Fruit fly (Drosophila melanogaster): ENCODE results near the gene fzr.
A peak's percentile ranks its signal among the peaks of the same experiment; 100 is the strongest.

Gene fzr

dm6 chrX:4679813-4680381, 560 bp upstream of the fzr start (continued):
- TF ChIP-seq Lhr (GFP tag; optimal IDR thresholded peaks at IDR 0.05) (no peak), CG18764 (GFP tag; optimal IDR thresholded peaks at IDR 0.05) (peak; percentile 26), CG13287 (GFP tag; IDR thresholded peaks at IDR 0.05; ENCODE audit: partially characterized antibody) (no peak), CG31224 (GFP tag; IDR thresholded peaks at IDR 0.05) (peak; percentile 27; the same call in 1 of the 2 replicates), zen (tag; optimal IDR thresholded peaks at IDR 0.05) (no peak), otp (GFP tag; IDR thresholded peaks at IDR 0.05) (peak; percentile 60; the same call in 1 of the 3 replicates), B-H1 (GFP tag; IDR thresholded peaks at IDR 0.05) (peak; percentile 57; the same call in 2 of the 3 replicates), CG3163 (GFP tag; optimal IDR thresholded peaks at IDR 0.05) (no peak), ap (GFP tag; IDR thresholded peaks at IDR 0.05) (0 out of 2 replicates have a peak, but pooled peaks have one; percentile 14), CG16863 (GFP tag; optimal IDR thresholded peaks at IDR 0.05) (peak; percentile 61), Taf1 (GFP tag; IDR thresholded peaks at IDR 0.05) (no peak; the same call in 1 of the 2 replicates), CG11560 (tag; IDR thresholded peaks at IDR 0.05) (no peak), CG17359 (tag; optimal IDR thresholded peaks at IDR 0.05) (peak; percentile 61), CG6272 (GFP tag; IDR thresholded peaks at IDR 0.05) (no peak), grn (GFP tag; optimal IDR thresholded peaks at IDR 0.05) (no peak), Atf-2 (GFP tag; optimal IDR thresholded peaks at IDR 0.05) (peak; percentile 61), insv (GFP tag; optimal IDR thresholded peaks at IDR 0.05) (no peak), Atf3 (GFP tag; optimal IDR thresholded peaks at IDR 0.05) (peak; percentile 29), tna (GFP tag; IDR thresholded peaks at IDR 0.05; ENCODE audit: partially characterized antibody) (no peak), CG18619 (GFP tag; optimal IDR thresholded peaks at IDR 0.05) (peak; percentile 37), CrebB (tag; optimal IDR thresholded peaks at IDR 0.05) (no peak), CG1233 (GFP tag; optimal IDR thresholded peaks at IDR 0.05) (peak; percentile 10), CG17186 (GFP tag; optimal IDR thresholded peaks at IDR 0.05) (no peak), Antp (GFP tag; optimal IDR thresholded peaks at IDR 0.05) (no peak), pfk (GFP tag; optimal IDR thresholded peaks at IDR 0.05) (no peak), CG7928 (GFP tag; optimal IDR thresholded peaks at IDR 0.05) (peak; percentile 13), crol (GFP tag; IDR thresholded peaks at IDR 0.05) (no peak), tap (tag; optimal IDR thresholded peaks at IDR 0.05) (peak; percentile 25), ftz-f1 (GFP tag; optimal IDR thresholded peaks at IDR 0.05) (no peak), CG16813 (GFP tag; IDR thresholded peaks at IDR 0.05; ENCODE audit: partially characterized antibody) (no peak), klu (GFP tag; IDR thresholded peaks at IDR 0.05) (no peak), wek (GFP tag; optimal IDR thresholded peaks at IDR 0.05) (peak; percentile 53), jigr1 (GFP tag; IDR thresholded peaks at IDR 0.05) (no peak), CG4424 (GFP tag; optimal IDR thresholded peaks at IDR 0.05) (peak; percentile 58), CG4730 (GFP tag; IDR thresholded peaks at IDR 0.05) (0 out of 2 replicates have a peak, but pooled peaks have one; percentile 19), CG9727 (GFP tag; optimal IDR thresholded peaks at IDR 0.05) (peak; percentile 52), luna (GFP tag; optimal IDR thresholded peaks at IDR 0.05) (no peak), CG17612 (GFP tag; IDR thresholded peaks at IDR 0.05) (no peak), lbe (GFP tag; optimal IDR thresholded peaks at IDR 0.05) (no peak), chinmo (GFP tag; IDR thresholded peaks at IDR 0.05; ENCODE audit: partially characterized antibody) (no peak), cg (GFP tag; optimal IDR thresholded peaks at IDR 0.05) (no peak), cad (GFP tag; optimal IDR thresholded peaks at IDR 0.05) (no peak), Dip2 (GFP tag; IDR thresholded peaks at IDR 0.05) (no peak), ab (GFP tag; optimal IDR thresholded peaks at IDR 0.05) (no peak), CG10979 (tag; optimal IDR thresholded peaks at IDR 0.05) (peak; percentile 51), BEAF-32 (GFP tag; optimal IDR thresholded peaks at IDR 0.05) (peak; percentile 12), Ptx1 (GFP tag; IDR thresholded peaks at IDR 0.05) (peak; percentile 62), Hmx (GFP tag; optimal IDR thresholded peaks at IDR 0.05) (peak; percentile 43), slou (GFP tag; optimal IDR thresholded peaks at IDR 0.05) (peak; percentile 56), MBD-R2 (GFP tag; IDR thresholded peaks at IDR 0.05) (no peak)
